Fruit fly (Drosophila melanogaster) ovary, adult (tissue): ENCODE data around the gene Muc30E.

ENCODE experiments used
- CG17801 ChIP-seq: fragments of 200-800 bp; optimal IDR thresholded peaks from 2 replicates; lab custom pipeline; 2019; ENCODE audit warnings: missing biosample characterization, mild to moderate bottlenecking, missing genetic modification characterization, moderate library complexity; ENCODE audit not compliant: partially characterized antibody

Gene Muc30E

DNA sequence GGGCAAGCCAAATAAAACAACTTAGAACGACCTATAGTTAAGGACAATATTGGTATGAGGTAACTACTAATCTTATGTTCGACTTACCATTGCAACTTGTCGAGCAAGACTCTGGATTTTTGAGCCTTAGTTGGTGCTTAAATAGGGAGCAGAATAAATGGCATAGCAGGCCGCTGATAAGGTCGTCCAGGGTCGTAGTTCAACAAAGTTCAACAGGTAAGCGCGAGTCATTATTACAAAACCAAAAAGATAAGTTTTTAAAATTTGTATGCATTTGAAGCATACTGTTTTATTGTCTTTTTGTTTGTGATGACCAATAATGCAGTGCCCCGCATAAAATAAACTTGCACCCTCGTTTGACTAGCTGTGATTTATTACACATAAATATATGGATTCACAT lies at the start of gene Muc30E:
Gene Muc30E (minus strand): TSS at position 101 of the 400 bp plus-strand sequence.
- no peak for TF ChIP-seq CG17801 (GFP tag; lab: Kevin White, UChicago)

DNA sequence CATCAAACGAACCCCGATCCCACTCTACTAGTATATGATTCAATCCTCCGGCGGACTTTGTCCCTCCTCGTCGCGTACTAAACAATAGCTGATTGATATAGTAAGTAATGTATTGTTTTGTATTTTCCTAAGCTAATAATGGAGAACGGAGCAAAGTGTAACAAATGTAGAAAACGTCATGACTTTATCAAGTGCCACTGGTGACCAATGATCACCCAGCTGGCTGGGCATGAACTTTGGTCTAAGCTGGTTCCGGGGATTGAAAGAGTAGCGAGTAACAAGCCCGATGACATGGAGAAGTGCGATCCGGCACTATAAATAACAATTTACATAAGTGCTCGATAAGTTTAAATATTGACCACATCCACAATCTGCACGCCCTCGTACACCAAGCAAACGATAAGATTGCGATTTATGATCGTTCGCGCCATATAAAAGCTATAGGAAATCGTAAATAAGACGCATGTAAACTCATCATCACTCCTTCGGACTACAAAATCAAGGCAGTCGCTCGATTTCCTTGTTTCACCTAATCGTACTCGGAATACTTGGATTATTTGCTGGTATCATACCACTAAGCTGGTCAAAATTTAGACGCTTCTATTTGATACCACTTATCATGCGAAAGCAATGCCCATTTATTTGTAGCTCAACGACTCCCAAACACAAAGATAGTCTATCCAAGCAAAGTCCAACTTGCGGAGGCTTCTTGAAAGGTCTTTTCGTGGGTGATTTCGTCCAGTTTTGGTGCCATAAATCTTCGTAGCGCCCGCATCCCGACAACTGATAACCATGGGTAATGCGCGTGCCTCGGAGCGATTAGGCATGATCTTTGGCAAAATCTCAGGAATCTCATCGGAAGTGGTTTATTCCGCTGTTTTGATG lies 46.5 kb upstream of the Muc30E start:
- no peak for TF ChIP-seq CG17801 (GFP tag; lab: Kevin White, UChicago)

DNA sequence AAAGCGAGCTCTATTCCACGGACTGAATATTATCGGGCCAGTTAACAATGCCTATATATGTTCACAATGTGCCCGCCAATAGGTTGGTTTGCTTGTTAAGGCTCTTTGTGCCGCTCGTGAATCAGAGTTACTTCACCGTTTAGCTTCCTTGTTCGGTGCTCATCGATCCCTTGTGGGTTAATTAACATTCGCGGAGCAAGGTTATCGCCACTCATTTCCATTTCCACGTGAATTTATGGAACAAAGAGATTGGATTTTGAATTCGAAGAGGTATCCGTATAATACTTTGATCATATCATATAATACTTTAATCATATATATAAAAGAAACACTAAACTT lies 45.6 kb upstream of the Muc30E start:
- no peak for TF ChIP-seq CG17801 (GFP tag; lab: Kevin White, UChicago)

DNA sequence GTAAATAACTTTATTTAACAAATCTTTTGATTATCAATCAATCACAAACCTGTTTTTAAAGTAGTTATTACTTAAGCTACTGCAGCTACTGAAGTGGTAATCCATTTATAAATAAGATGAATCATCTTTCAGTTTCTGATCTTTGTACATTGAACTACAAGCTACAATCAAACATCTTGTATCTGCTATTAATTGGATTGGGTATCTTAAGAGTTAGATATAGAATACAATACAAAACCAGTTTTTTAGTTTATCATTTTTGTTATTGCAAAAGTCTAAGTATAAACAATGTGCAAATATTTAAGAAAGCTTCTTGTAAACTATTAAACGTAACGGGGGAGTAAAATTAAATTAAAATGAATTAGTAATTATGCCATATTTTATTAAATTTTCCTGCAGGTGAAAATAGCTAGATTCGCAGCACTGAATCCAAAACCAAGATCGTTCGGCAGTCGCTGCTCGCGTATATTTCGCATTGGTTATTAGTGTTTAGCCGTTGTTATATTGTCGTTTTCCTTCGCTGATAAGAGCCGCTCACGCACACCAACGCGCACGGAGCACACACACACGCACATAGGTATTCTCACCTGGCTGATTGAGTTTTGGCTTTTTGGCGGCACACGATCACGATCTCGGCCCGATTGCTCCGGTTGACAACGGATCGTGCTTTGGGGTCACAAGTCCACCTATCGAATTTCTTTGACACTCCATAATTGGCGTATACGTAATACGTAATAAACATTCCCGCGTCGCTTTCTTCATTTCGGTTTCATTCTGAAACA lies 45.0 kb upstream of the Muc30E start:
- TF ChIP-seq CG17801 (GFP tag; lab: Kevin White, UChicago), result no peak

DNA sequence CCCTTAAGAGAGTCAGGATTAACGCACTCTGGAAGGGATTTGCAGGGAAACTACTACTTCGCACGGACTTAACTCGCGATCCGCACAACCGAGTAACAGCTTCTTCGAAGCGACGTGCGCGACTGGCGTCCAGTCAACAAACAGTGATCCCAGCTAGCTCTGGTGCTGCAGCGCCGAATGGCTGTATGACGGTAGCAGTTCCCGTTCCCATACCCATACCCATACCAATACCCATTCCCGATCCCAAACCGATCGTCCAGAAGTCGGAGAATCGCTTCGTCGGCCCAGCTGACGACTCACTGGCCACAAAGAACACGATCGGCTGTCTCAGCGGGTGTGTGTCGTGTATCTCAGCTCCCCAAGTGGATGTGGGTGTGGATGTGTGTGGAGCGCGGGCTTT lies 44.3 kb upstream of the Muc30E start, which contains the start of gene CG5853:
Gene CG5853 (minus strand): TSS at position 384 of the 400 bp plus-strand sequence.
- TF ChIP-seq CG17801 (GFP tag; lab: Kevin White, UChicago), result peak; percentile 66

DNA sequence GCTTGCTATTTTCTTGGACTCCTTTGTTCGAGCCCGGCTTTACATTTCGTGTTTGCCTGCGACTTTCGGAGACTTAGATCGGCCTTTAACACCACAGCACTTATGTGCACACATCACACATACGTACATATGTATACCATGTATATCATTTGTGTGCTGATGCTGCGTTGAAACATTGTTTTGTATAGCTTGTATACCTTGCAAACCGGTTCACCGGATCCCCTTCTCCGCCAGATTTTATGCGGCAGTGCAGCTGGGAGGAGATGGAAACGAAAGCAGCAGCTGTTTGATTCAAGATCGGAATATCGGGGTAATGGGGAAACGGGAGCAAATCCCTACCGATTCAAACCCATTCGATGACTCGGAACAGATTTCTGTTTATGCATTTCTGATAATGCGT lies 43.1 kb upstream of the Muc30E start:
- no peak for TF ChIP-seq CG17801 (GFP tag; lab: Kevin White, UChicago)

DNA sequence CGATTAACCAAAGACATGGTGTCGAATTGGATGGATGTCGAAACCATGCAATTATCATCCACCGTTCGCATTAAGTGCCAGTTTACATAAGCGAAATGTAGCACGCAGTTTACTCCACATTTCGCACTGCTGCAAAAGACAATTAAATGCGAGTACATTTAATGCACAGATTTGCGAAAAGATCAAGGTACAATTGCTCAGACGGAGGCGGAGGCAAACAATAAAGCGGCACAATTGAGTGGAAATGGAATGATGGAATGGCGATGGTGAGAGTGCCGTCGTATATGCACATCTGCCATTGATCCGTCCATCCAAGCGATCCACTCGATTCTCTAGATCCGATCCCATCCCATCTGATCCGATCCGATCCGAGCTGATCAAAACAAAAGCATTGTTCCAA lies 42.2 kb upstream of the Muc30E start:
- TF ChIP-seq CG17801 (GFP tag; lab: Kevin White, UChicago), result no peak

DNA sequence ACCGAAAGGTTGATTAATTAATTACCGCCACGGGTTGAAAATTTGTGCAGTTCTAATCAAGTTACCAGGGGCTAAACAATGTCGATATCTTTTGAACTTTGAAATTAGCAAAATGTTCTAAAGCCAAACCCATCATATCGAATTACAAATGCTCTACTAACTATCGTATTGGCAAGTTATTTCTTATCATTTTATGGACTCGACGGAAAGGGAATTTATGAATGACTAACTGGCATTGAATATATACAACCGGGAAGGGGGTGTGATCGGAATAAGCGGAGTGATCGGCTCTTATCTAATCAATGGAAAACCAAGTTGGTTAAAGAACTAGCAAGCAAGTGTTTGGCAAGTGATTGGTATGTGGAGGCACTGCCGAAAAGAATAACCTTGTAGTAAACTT lies 40.6 kb upstream of the Muc30E start:
- TF ChIP-seq CG17801 (GFP tag; lab: Kevin White, UChicago), result no peak

DNA sequence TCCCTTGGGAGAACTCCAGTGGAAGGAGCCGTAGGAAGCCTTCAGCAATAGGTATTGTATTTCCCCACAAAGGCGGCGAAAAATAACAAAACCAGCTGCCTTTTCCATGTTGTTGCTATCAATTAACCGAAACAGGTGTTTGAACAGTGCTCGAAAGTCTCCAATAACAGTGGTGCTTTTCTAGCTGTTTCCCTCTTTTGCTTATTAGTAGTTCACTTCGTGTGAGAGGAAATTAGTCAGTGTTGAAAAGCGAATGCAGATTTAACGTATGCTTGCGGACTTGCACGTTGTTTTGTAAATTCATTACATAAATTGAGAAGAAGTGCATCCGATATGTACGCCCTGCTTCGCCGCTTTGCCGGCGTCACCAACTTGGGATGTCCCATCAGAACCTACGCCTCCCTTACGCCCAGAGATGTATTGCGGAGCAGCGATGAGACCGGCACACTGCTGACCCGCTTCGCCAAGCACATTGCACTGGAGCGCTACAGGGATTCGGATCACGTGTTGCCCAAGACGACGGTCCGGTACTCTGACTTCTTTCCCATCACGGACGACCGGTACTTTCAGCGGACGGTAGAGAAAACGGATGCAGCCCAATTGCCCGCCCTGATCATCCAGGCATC lies 35.8 kb upstream of the Muc30E start, which contains the start of the genes Datp and CG4619:
Gene Datp (minus strand): TSS at position 160 of the 626 bp plus-strand sequence.
Gene CG4619 (plus strand): TSS at position 233 of the 626 bp plus-strand sequence.
- peak; percentile 59 for TF ChIP-seq CG17801 (GFP tag; lab: Kevin White, UChicago)

DNA sequence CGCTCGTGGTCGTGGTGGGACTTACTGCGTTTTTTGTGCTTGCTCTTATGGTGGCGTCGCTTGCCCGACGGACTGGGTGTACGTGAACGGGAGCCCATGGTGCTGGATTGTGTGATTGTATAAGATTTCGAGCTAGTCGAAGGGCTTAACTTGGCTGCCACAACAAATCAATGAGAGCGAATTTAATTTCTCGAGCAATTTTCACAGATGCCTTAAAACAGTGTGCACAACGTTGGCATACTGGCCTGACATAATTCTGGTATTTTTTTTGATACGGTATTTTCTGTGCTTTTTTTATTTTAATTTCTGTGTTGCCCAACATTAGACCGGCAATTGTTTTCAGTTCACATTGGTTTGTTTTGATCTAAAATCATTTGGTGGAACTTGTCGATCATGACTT lies 35.0 kb upstream of the Muc30E start, which contains the start of gene Arglu1:
Gene Arglu1 (minus strand): TSS at position 227 of the 400 bp plus-strand sequence.
- TF ChIP-seq CG17801 (GFP tag; lab: Kevin White, UChicago), result peak; percentile 69

DNA sequence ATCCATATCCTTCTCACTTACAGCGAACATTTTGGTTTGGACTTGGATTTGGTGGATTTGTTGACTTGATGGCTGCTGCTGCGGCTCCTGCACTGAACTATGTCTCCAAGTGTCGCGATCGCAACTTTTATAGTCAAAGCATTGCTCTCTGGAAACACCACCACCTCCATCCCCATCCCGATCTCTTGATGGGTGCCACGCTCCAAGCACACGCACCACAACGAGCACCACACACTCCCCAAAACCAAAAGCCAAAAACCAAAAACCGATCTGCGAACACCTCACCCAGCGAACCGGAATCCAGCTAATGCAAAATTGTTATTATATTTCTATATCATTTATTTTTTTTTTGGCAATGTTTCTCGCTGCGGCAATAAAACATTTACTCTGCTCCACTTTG lies 30.1 kb upstream of the Muc30E start, which contains the start of gene Cpr30F:
Gene Cpr30F (minus strand): TSS at position 101 of the 400 bp plus-strand sequence.
- TF ChIP-seq CG17801 (GFP tag; lab: Kevin White, UChicago), result no peak

DNA sequence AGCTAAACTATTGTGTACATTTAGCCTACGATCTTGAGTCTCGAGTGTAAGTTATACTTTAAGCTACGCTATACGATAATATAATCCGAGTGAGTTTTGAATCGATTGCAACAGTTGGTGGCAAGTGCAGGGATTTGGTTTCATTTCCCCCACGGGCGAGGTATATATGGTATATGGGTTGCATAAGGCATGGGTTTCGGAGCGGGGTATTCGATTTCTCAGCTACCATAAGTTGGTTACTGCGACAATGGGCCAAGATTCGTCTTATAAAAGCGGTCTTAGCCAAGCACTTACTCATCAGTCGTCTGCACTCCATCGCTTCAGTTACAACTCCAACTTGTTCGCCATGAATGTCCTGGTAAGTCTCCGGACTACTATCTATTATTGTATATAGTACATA lies 27.4 kb upstream of the Muc30E start, which contains the start of gene CG42367:
Gene CG42367 (plus strand): TSS at position 301 of the 400 bp plus-strand sequence.
- no peak for TF ChIP-seq CG17801 (GFP tag; lab: Kevin White, UChicago)

DNA sequence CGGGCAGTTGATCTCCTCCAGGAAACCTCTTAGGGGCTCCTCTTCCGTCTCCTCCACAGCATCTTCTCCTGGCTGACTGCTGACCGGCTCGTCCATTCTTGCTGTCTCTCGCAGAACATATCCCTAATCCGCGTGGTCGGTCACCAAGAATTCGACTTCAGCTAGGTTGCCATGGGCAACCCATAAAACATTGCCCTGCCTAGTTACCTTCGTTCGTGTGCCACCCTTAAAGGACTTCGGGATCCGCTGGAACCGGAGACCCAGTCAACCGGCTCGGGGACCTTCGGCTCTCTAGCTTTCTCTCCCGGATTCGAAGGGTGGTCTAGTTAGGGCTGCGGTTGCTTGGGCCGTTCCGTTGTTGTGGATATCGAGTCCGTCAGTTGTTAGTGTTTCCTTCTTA lies 21.8 kb upstream of the Muc30E start, which contains the start of the genes TbCMF46 and CG42366:
Gene TbCMF46 (minus strand): TSS at position 101 of the 400 bp plus-strand sequence.
Gene CG42366 (plus strand): TSS at position 397 of the 400 bp plus-strand sequence.
- no peak for TF ChIP-seq CG17801 (GFP tag; lab: Kevin White, UChicago)

DNA sequence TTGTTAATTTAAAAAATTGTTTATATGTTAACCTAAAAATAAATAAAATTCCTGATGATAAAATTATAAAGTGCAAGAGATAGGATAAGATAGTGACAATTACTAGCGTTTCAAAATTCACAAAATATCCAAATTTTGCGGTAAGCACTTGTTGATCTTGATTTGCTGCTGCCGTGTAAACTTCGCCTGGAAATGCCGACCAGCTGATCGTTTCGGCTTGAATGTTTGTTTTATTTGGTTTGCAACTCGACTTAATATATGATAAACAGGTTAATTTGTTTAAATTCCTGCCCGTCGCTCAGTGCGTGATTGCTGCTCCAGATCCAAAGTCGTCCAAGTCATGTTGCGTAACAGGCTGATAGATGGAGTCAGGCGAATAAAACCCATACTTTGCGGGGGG lies 18.5 kb upstream of the Muc30E start, which contains the start of gene CG4592:
Gene CG4592 (plus strand): TSS at position 233 of the 400 bp plus-strand sequence.
- peak; percentile 80 for TF ChIP-seq CG17801 (GFP tag; lab: Kevin White, UChicago)
